Worm (Caenorhabditis elegans): ENCODE measurements around the gene B0546.4.

- TF ChIP-seq hmbx-1 (tag; optimal IDR thresholded peaks at IDR 0.05) (no peak), tbx-37 (GFP tag; conservative IDR thresholded peaks at IDR 0.05) (no peak), ama-1 (optimal IDR thresholded peaks at IDR 0.05) (no peak), pes-1 (GFP tag; IDR thresholded peaks at IDR 0.05) (no peak), ceh-13 (GFP tag; optimal IDR thresholded peaks at IDR 0.05) (no peak), B0310.2 (tag; optimal IDR thresholded peaks at IDR 0.05) (no peak), aly-1 (tag; optimal IDR thresholded peaks at IDR 0.05) (no peak), hnd-1 (tag; optimal IDR thresholded peaks at IDR 0.05) (no peak), sea-1 (GFP tag; conservative IDR thresholded peaks at IDR 0.05) (no peak), hmg-4 (GFP tag; optimal IDR thresholded peaks at IDR 0.05) (no peak), ets-7 (tag; optimal IDR thresholded peaks at IDR 0.05) (no peak)
These were observed 15.2 kb downstream of the B0546.4 start, which contains the start of gene vha-19 for ce11 chrIV:3368638-3369247.
